Fruit fly (Drosophila melanogaster) whole organism, embryonic: Measurements from ENCODE around the gene CG10365.
A peak's percentile ranks its signal among the peaks of the same experiment; 100 is the strongest.

Source experiments
- Blimp-1 ChIP-seq: fragments of 200-800 bp; sonication (Bioruptor generic); optimal IDR thresholded peaks from 3 replicates; lab custom pipeline; 2018; ENCODE audit warnings: missing biosample characterization, missing genetic modification characterization, mild to moderate bottlenecking, moderate library complexity, missing genetic modification reagents
- CG11398 ChIP-seq: fragments of 200-800 bp; sonication (Bioruptor generic); optimal IDR thresholded peaks from 2 replicates; lab custom pipeline; 2016; ENCODE audit warnings: missing biosample characterization, missing genetic modification characterization
- CG12299 ChIP-seq: fragments of 200-800 bp; sonication (Bioruptor generic); optimal IDR thresholded peaks from 2 replicates; lab custom pipeline; 2018; ENCODE audit warnings: missing biosample characterization, mild to moderate bottlenecking, missing genetic modification characterization
- CG12659 ChIP-seq: fragments of 200-800 bp; sonication (Bioruptor generic); optimal IDR thresholded peaks from 3 replicates; lab custom pipeline; 2017; ENCODE audit warnings: mild to moderate bottlenecking, missing biosample characterization, missing genetic modification reagents, missing genetic modification characterization
- CG14710 ChIP-seq: fragments of 200-800 bp; sonication (Bioruptor generic); optimal IDR thresholded peaks from 3 replicates; lab custom pipeline; 2019; ENCODE audit warnings: missing biosample characterization, mild to moderate bottlenecking, missing genetic modification characterization, moderate library complexity
- CG15514 ChIP-seq: fragments of 200-800 bp; sonication (Bioruptor generic); optimal IDR thresholded peaks from 3 replicates; lab custom pipeline; 2017; ENCODE audit warnings: missing biosample characterization, missing genetic modification characterization, mild to moderate bottlenecking, moderate library complexity, missing genetic modification reagents
- CG18764 ChIP-seq: fragments of 200-800 bp; sonication (Bioruptor generic); optimal IDR thresholded peaks from 3 replicates; lab custom pipeline; 2016; ENCODE audit warnings: missing biosample characterization, missing genetic modification characterization
- CG32532 ChIP-seq: fragments of 200-800 bp; sonication (Bioruptor generic); IDR thresholded peaks from 2 replicates; pipeline ENCODE4 v1.3.6; 2022; ENCODE audit warnings: missing biosample characterization, missing genetic modification characterization
- CG34376 ChIP-seq: fragments of 200-800 bp; sonication (Bioruptor generic); optimal IDR thresholded peaks from 2 replicates; lab custom pipeline; 2018; ENCODE audit warnings: missing biosample characterization, mild to moderate bottlenecking, missing genetic modification characterization
- CG5953 ChIP-seq: fragments of 200-800 bp; sonication (Bioruptor generic); IDR thresholded peaks from 2 replicates; pipeline ENCODE4 v1.3.6; 2022; ENCODE audit warnings: missing biosample characterization, missing genetic modification characterization
- CG6654 ChIP-seq: fragments of 200-800 bp; sonication (Bioruptor generic); optimal IDR thresholded peaks from 2 replicates; lab custom pipeline; 2017; ENCODE audit warnings: missing biosample characterization, mild to moderate bottlenecking, missing genetic modification characterization
- CG6689 ChIP-seq: fragments of 200-800 bp; sonication (Bioruptor generic); IDR thresholded peaks from 2 replicates; pipeline ENCODE4 v1.3.6; 2022; ENCODE audit warnings: missing biosample characterization, missing genetic modification characterization
- CG6791 ChIP-seq: fragments of 200-800 bp; sonication (Bioruptor generic); IDR thresholded peaks from 3 replicates; pipeline ENCODE4 v1.3.6; 2022; ENCODE audit warnings: missing biosample characterization, missing genetic modification characterization; ENCODE audit not compliant: partially characterized antibody
- CG9797 ChIP-seq: fragments of 200-800 bp; sonication (Bioruptor generic); optimal IDR thresholded peaks from 3 replicates; lab custom pipeline; 2018; ENCODE audit warnings: missing biosample characterization, mild to moderate bottlenecking, missing genetic modification characterization
- Camta ChIP-seq: fragments of 200-800 bp; sonication (Bioruptor generic); optimal IDR thresholded peaks from 2 replicates; lab custom pipeline; 2016; ENCODE audit warnings: missing biosample characterization, missing genetic modification characterization
- E2f1 ChIP-seq: fragments of 200-800 bp; sonication (Bioruptor generic); IDR thresholded peaks from 2 replicates; pipeline ENCODE4 v1.3.6; 2022; ENCODE audit warnings: missing biosample characterization, missing genetic modification characterization
- Ets65A ChIP-seq: fragments of 200-800 bp; sonication (Bioruptor generic); peaks from one replicate; lab custom pipeline; 2016; ENCODE audit warnings: missing biosample characterization, missing genetic modification characterization
- Ets97D ChIP-seq: fragments of 200-800 bp; sonication (Bioruptor generic); optimal IDR thresholded peaks from 3 replicates; lab custom pipeline; 2016; ENCODE audit warnings: missing biosample characterization, missing genetic modification characterization
- Neu2 ChIP-seq: fragments of 200-800 bp; sonication (Bioruptor generic); optimal IDR thresholded peaks from 3 replicates; lab custom pipeline; 2016; ENCODE audit warnings: missing biosample characterization, missing genetic modification characterization, borderline replicate concordance
- Nf-YA ChIP-seq: fragments of 200-800 bp; sonication (Bioruptor generic); IDR thresholded peaks from 2 replicates; pipeline ENCODE4 v1.3.6; 2022; ENCODE audit warnings: missing biosample characterization, missing genetic modification characterization
- Ptx1 ChIP-seq: fragments of 200-800 bp; sonication (Bioruptor generic); IDR thresholded peaks from 2 replicates; pipeline ENCODE4 v1.3.6; 2022; ENCODE audit warnings: missing biosample characterization, missing genetic modification characterization
- Sry-δ ChIP-seq: fragments of 200-800 bp; sonication (Bioruptor generic); optimal IDR thresholded peaks from 2 replicates; lab custom pipeline; 2016; ENCODE audit warnings: missing biosample characterization, missing genetic modification characterization
- TFAM ChIP-seq: fragments of 200-800 bp; sonication (Bioruptor generic); optimal IDR thresholded peaks from 2 replicates; lab custom pipeline; 2017; ENCODE audit warnings: missing biosample characterization, missing genetic modification characterization, inconsistent platforms
- Xbp1 ChIP-seq: fragments of 200-800 bp; sonication (Bioruptor generic); optimal IDR thresholded peaks from 3 replicates; lab custom pipeline; 2016; ENCODE audit warnings: missing biosample characterization, mild to moderate bottlenecking, missing genetic modification characterization
- bcd ChIP-seq: fragments of 200-800 bp; sonication (Bioruptor generic); optimal IDR thresholded peaks from 2 replicates; lab custom pipeline; 2017; ENCODE audit warnings: missing biosample characterization, mild to moderate bottlenecking, missing genetic modification characterization
- cas ChIP-seq: fragments of 200-800 bp; sonication (Bioruptor generic); IDR thresholded peaks from 2 replicates; pipeline ENCODE4 v1.3.6; 2022; ENCODE audit warnings: missing biosample characterization, missing genetic modification characterization
- crp ChIP-seq, 2 experiments: fragments of 200-800 bp; sonication (Bioruptor generic); optimal IDR thresholded peaks; 2 replicates in 1 of 2; 3 replicates in 1 of 2; lab custom pipeline; 2017; ENCODE audit warnings: missing biosample characterization in 2 of 2, missing genetic modification characterization in 2 of 2, mild to moderate bottlenecking in 1 of 2, moderate library complexity in 1 of 2
- dan ChIP-seq: fragments of 200-800 bp; sonication (Bioruptor generic); IDR thresholded peaks from 2 replicates; pipeline ENCODE4 v1.3.6; 2022; ENCODE audit warnings: missing biosample characterization, missing genetic modification characterization
- fru ChIP-seq: fragments of >200 bp; optimal IDR thresholded peaks from 2 replicates; lab custom pipeline; 2017
- ftz-f1 ChIP-seq: fragments of 200-800 bp; sonication (Bioruptor generic); optimal IDR thresholded peaks from 2 replicates; lab custom pipeline; 2016; ENCODE audit warnings: missing biosample characterization, missing genetic modification characterization
- insv ChIP-seq, 2 experiments: fragments of 200-800 bp; sonication (Bioruptor generic); optimal IDR thresholded peaks; 3 replicates each; lab custom pipeline; 2016 to 2018; ENCODE audit warnings: missing biosample characterization in 2 of 2, missing genetic modification characterization in 2 of 2
- kah ChIP-seq: fragments of 200-800 bp; sonication (Bioruptor generic); optimal IDR thresholded peaks from 2 replicates; lab custom pipeline; 2018; ENCODE audit warnings: missing biosample characterization, mild to moderate bottlenecking, missing genetic modification characterization
- ken ChIP-seq: fragments of 200-800 bp; sonication (Bioruptor generic); IDR thresholded peaks from 3 replicates; pipeline ENCODE4 v1.3.6; 2022; ENCODE audit warnings: missing biosample characterization, missing genetic modification characterization
- kni ChIP-seq: fragments of 200-800 bp; sonication (Bioruptor generic); optimal IDR thresholded peaks from 3 replicates; lab custom pipeline; 2017; ENCODE audit warnings: mild to moderate bottlenecking, missing biosample characterization, missing genetic modification reagents, missing genetic modification characterization
- knrl ChIP-seq: fragments of 200-800 bp; sonication (Bioruptor generic); IDR thresholded peaks from 3 replicates; pipeline ENCODE4 v1.3.6; 2022; ENCODE audit warnings: missing biosample characterization, missing genetic modification characterization; ENCODE audit not compliant: partially characterized antibody
- onecut ChIP-seq: fragments of 200-800 bp; sonication (Bioruptor generic); IDR thresholded peaks from 2 replicates; pipeline ENCODE4 v1.3.6; 2022; ENCODE audit warnings: missing biosample characterization, missing genetic modification characterization
- phol ChIP-seq: fragments of 200-800 bp; sonication (Bioruptor generic); optimal IDR thresholded peaks from 3 replicates; lab custom pipeline; 2018; ENCODE audit warnings: missing biosample characterization, mild to moderate bottlenecking, missing genetic modification characterization, moderate library complexity
- pita ChIP-seq: fragments of 200-800 bp; sonication (Bioruptor generic); optimal IDR thresholded peaks from 2 replicates; lab custom pipeline; 2017; ENCODE audit warnings: missing biosample characterization, mild to moderate bottlenecking, missing genetic modification characterization
- so ChIP-seq: fragments of 200-800 bp; sonication (Bioruptor generic); IDR thresholded peaks from 3 replicates; pipeline ENCODE4 v1.3.6; 2022; ENCODE audit warnings: missing biosample characterization, missing genetic modification characterization
- sr ChIP-seq: fragments of 200-800 bp; sonication (Bioruptor generic); IDR thresholded peaks from 3 replicates; pipeline ENCODE4 v1.3.6; 2022; ENCODE audit warnings: missing biosample characterization, missing genetic modification characterization
- stwl ChIP-seq: fragments of 200-800 bp; sonication (Bioruptor generic); optimal IDR thresholded peaks from 3 replicates; lab custom pipeline; 2018; ENCODE audit warnings: missing biosample characterization, mild to moderate bottlenecking, missing genetic modification characterization, moderate library complexity
- vfl ChIP-seq: fragments of 200-800 bp; sonication (Bioruptor generic); optimal IDR thresholded peaks from 2 replicates; lab custom pipeline; 2016; ENCODE audit warnings: missing biosample characterization, missing genetic modification characterization

Gene CG10365

dm6 chr3R:23679911-23680336 lies 43.2 kb upstream of the CG10365 start, which contains the start of gene eIF3d1 (continued):
- TF ChIP-seq Xbp1 (GFP tag; lab: Kevin White, UChicago) (peak; percentile 55), dan (no peak), bcd (GFP tag; lab: Kevin White, UChicago) (peak; percentile 19), CG6791 (GFP tag; lab: Robert Waterston, UW) (peak; percentile 57; the same call in 2 of the 3 replicates), Ets97D (GFP tag; lab: Kevin White, UChicago) (peak; percentile 77)

- TF ChIP-seq cas (GFP tag; lab: Robert Waterston, UW) (no peak), TFAM (GFP tag; lab: Kevin White, UChicago) (no peak), crp (GFP tag; optimal IDR thresholded peaks at IDR 0.05; lab: Kevin White, UChicago) (no peak), Sry-δ (GFP tag; lab: Kevin White, UChicago) (no peak), Blimp-1 (GFP tag; lab: Kevin White, UChicago) (no peak), CG6689 (no peak), CG32532 (GFP tag; lab: Robert Waterston, UW) (no peak), sr (GFP tag; lab: Robert Waterston, UW) (no peak), fru (lab: Kevin White, UChicago) (no peak), CG5953 (GFP tag; lab: Robert Waterston, UW) (no peak), so (GFP tag; lab: Robert Waterston, UW) (no peak), CG11398 (GFP tag; lab: Kevin White, UChicago) (no peak), Camta (GFP tag; lab: Kevin White, UChicago) (no peak), Ptx1 (GFP tag; lab: Robert Waterston, UW) (no peak)
These were observed 40.9 kb upstream of the CG10365 start, which contains the start of gene CG16710 for dm6 chr3R:23682203-23682602. CG16710 (plus strand) TSS chr3R:23682503.

dm6 chr3R:23683757-23684156 lies 39.4 kb upstream of the CG10365 start, which contains the start of gene CG18754:
CG18754 (plus strand) TSS chr3R:23684057.
- TF ChIP-seq Nf-YA (GFP tag; lab: Robert Waterston, UW) (no peak), kah (GFP tag; lab: Kevin White, UChicago) (no peak), ftz-f1 (GFP tag; lab: Kevin White, UChicago) (no peak)

- peak; percentile 9 for TF ChIP-seq CG34376 (GFP tag; lab: Kevin White, UChicago)
- TF ChIP-seq kni (GFP tag; lab: Kevin White, UChicago): no peak
- TF ChIP-seq, all 482 proteins: peak for 1
These were observed 37.2 kb upstream of the CG10365 start, which contains the start of gene SPE for dm6 chr3R:23685955-23686354. SPE (plus strand) TSS chr3R:23686255.

dm6 chr3R:23686924-23687323 lies 36.2 kb upstream of the CG10365 start:
- peak; percentile 70 for TF ChIP-seq Ets65A (GFP tag; lab: Kevin White, UChicago)
- TF ChIP-seq E2f1 (GFP tag; lab: Robert Waterston, UW): no peak

dm6 chr3R:23694579-23695033 lies 28.5 kb upstream of the CG10365 start, which contains the start of gene CG10254:
CG10254 (minus strand) TSS chr3R:23694983.
- TF ChIP-seq vfl (GFP tag; lab: Kevin White, UChicago) (no peak), CG18764 (GFP tag; lab: Kevin White, UChicago) (no peak), CG9797 (GFP tag; lab: Kevin White, UChicago) (peak; percentile 34), CG15514 (GFP tag; lab: Kevin White, UChicago) (peak; percentile 99), Neu2 (GFP tag; lab: Kevin White, UChicago) (no peak), stwl (peak; percentile 38), phol (tag; lab: Kevin White, UChicago) (peak; percentile 28), ken (GFP tag; lab: Robert Waterston, UW) (no peak), pita (GFP tag; lab: Kevin White, UChicago) (peak; percentile 64), onecut (GFP tag; lab: Robert Waterston, UW) (peak; percentile 64; the same call in 1 of the 2 replicates), CG14710 (tag; lab: Kevin White, UChicago) (peak; percentile 30), Ets97D (GFP tag; lab: Kevin White, UChicago) (peak; percentile 7), knrl (GFP tag; lab: Robert Waterston, UW) (no peak; the same call in 2 of the 3 replicates), CG12299 (tag; lab: Kevin White, UChicago) (peak; percentile 7), CG6654 (GFP tag; lab: Kevin White, UChicago) (no peak), insv (GFP tag; optimal IDR thresholded peaks at IDR 0.05; lab: Kevin White, UChicago) (no peak), CG12659 (GFP tag; lab: Kevin White, UChicago) (peak; percentile 35)
